Fruit fly (Drosophila melanogaster) whole organism, embryonic: ENCODE measurements around the gene Vm26Aa.

Experiments used
- BEAF-32 ChIP-seq: fragments of 200-800 bp; sonication (Bioruptor generic); optimal IDR thresholded peaks from 3 replicates; lab custom pipeline; 2017; ENCODE audit warnings: missing biosample characterization, missing genetic modification characterization, mild to moderate bottlenecking, moderate library complexity, missing genetic modification reagents
- Bteb2 ChIP-seq: fragments of 200-800 bp; sonication (Bioruptor generic); optimal IDR thresholded peaks from 2 replicates; lab custom pipeline; 2016; ENCODE audit warnings: missing biosample characterization, missing genetic modification characterization
- CG11093 ChIP-seq: fragments of 200-800 bp; sonication (Bioruptor generic); IDR thresholded peaks from 3 replicates; pipeline ENCODE4 v1.3.6; 2022; ENCODE audit warnings: missing biosample characterization, missing genetic modification characterization
- CG14050 ChIP-seq: fragments of 200-800 bp; sonication (Bioruptor generic); IDR thresholded peaks from 3 replicates; pipeline ENCODE4 v1.3.6; 2022; ENCODE audit warnings: missing biosample characterization, missing genetic modification characterization
- CG14667 ChIP-seq: fragments of 200-800 bp; sonication (Bioruptor generic); IDR thresholded peaks from 2 replicates; pipeline ENCODE4 v1.3.6; 2022; ENCODE audit warnings: missing biosample characterization, missing genetic modification characterization
- CG15011 ChIP-seq: fragments of 200-800 bp; sonication (Bioruptor generic); optimal IDR thresholded peaks from 3 replicates; lab custom pipeline; 2018; ENCODE audit warnings: missing biosample characterization, mild to moderate bottlenecking, missing genetic modification characterization
- CG15601 ChIP-seq: fragments of 200-800 bp; sonication (Bioruptor generic); optimal IDR thresholded peaks from 3 replicates; lab custom pipeline; 2019; ENCODE audit warnings: missing biosample characterization, mild to moderate bottlenecking, missing genetic modification characterization, moderate library complexity
- CG16863 ChIP-seq: fragments of 200-800 bp; sonication (Bioruptor generic); optimal IDR thresholded peaks from 3 replicates; lab custom pipeline; 2016; ENCODE audit warnings: missing biosample characterization, missing genetic modification characterization
- CG17612 ChIP-seq: fragments of 200-800 bp; sonication (Bioruptor generic); IDR thresholded peaks from 2 replicates; pipeline ENCODE4 v1.3.6; 2022; ENCODE audit warnings: missing biosample characterization, missing genetic modification characterization
- CG17802 ChIP-seq: fragments of 200-800 bp; sonication (Bioruptor generic); optimal IDR thresholded peaks from 2 replicates; lab custom pipeline; 2018; ENCODE audit warnings: missing biosample characterization, mild to moderate bottlenecking, missing genetic modification characterization, moderate library complexity
- CG2199 ChIP-seq: fragments of 200-800 bp; sonication (Bioruptor generic); IDR thresholded peaks from 3 replicates; pipeline ENCODE4 v1.3.6; 2022; ENCODE audit warnings: missing biosample characterization, missing genetic modification characterization
- CG2875 ChIP-seq: fragments of 200-800 bp; sonication (Bioruptor generic); optimal IDR thresholded peaks from 2 replicates; lab custom pipeline; 2017; ENCODE audit warnings: missing biosample characterization, mild to moderate bottlenecking, missing genetic modification characterization, missing genetic modification reagents
- CG32532 ChIP-seq: fragments of 200-800 bp; sonication (Bioruptor generic); IDR thresholded peaks from 2 replicates; pipeline ENCODE4 v1.3.6; 2022; ENCODE audit warnings: missing biosample characterization, missing genetic modification characterization
- CG34376 ChIP-seq: fragments of 200-800 bp; sonication (Bioruptor generic); optimal IDR thresholded peaks from 2 replicates; lab custom pipeline; 2018; ENCODE audit warnings: missing biosample characterization, mild to moderate bottlenecking, missing genetic modification characterization
- CG3726 ChIP-seq: fragments of 200-800 bp; sonication (Bioruptor generic); IDR thresholded peaks from 3 replicates; pipeline ENCODE4, ENCODE4 v1.3.6; 2022; ENCODE audit warnings: missing biosample characterization, missing genetic modification characterization
- CG4424 ChIP-seq: fragments of 200-800 bp; sonication (Bioruptor generic); optimal IDR thresholded peaks from 3 replicates; lab custom pipeline; 2016; ENCODE audit warnings: missing biosample characterization, missing genetic modification characterization
- CG6689 ChIP-seq: fragments of 200-800 bp; sonication (Bioruptor generic); IDR thresholded peaks from 2 replicates; pipeline ENCODE4 v1.3.6; 2022; ENCODE audit warnings: missing biosample characterization, missing genetic modification characterization
- CG7745 ChIP-seq: fragments of 200-800 bp; sonication (Bioruptor generic); optimal IDR thresholded peaks from 2 replicates; lab custom pipeline; 2018; ENCODE audit warnings: missing biosample characterization, mild to moderate bottlenecking, missing genetic modification characterization, moderate library complexity
- CG7928 ChIP-seq: fragments of 200-800 bp; sonication (Bioruptor generic); optimal IDR thresholded peaks from 2 replicates; lab custom pipeline; 2017; ENCODE audit warnings: missing biosample characterization, mild to moderate bottlenecking, missing genetic modification characterization
- CG9876 ChIP-seq: fragments of 200-800 bp; sonication (Bioruptor generic); optimal IDR thresholded peaks from 2 replicates; lab custom pipeline; 2016; ENCODE audit warnings: missing biosample characterization, missing genetic modification characterization
- D19A ChIP-seq: fragments of 200-800 bp; optimal IDR thresholded peaks from 3 replicates; lab custom pipeline; 2019; ENCODE audit warnings: missing biosample characterization, mild to moderate bottlenecking, missing genetic modification characterization, moderate library complexity
- Dfd ChIP-seq, 2 experiments: fragments of >200 bp; optimal IDR thresholded peaks; 2 replicates each; lab custom pipeline; 2017; ENCODE audit warnings: missing biosample characterization in 2 of 2, missing genetic modification characterization in 2 of 2
- Fer1 ChIP-seq: fragments of 200-800 bp; sonication (Bioruptor generic); optimal IDR thresholded peaks from 2 replicates; lab custom pipeline; 2017; ENCODE audit warnings: missing biosample characterization, mild to moderate bottlenecking, missing genetic modification characterization
- Gsc ChIP-seq: fragments of 200-800 bp; sonication (Bioruptor generic); IDR thresholded peaks from 2 replicates; pipeline ENCODE4 v1.3.6; 2022; ENCODE audit warnings: missing biosample characterization, missing genetic modification characterization
- H2.0 ChIP-seq: fragments of 200-800 bp; sonication (Bioruptor generic); IDR thresholded peaks from 2 replicates; pipeline ENCODE4 v1.3.6; 2022; ENCODE audit warnings: missing biosample characterization, missing genetic modification characterization
- HLH4C ChIP-seq: fragments of 200-800 bp; sonication (Bioruptor generic); IDR thresholded peaks from 3 replicates; pipeline ENCODE4 v1.3.6; 2022; ENCODE audit warnings: missing biosample characterization, missing genetic modification characterization; ENCODE audit not compliant: partially characterized antibody
- Hr39 ChIP-seq: fragments of >200 bp; optimal IDR thresholded peaks from 2 replicates; lab custom pipeline; 2017
- Med ChIP-seq: fragments of 200-800 bp; sonication (Bioruptor generic); peaks from one replicate; lab custom pipeline; 2016; ENCODE audit warnings: missing biosample characterization, missing genetic modification characterization, mild to moderate bottlenecking, inconsistent platforms, moderate library complexity
- ab ChIP-seq: fragments of 200-800 bp; sonication (Bioruptor generic); optimal IDR thresholded peaks from 2 replicates; lab custom pipeline; 2016; ENCODE audit warnings: missing biosample characterization, missing genetic modification characterization
- br ChIP-seq: fragments of >200 bp; optimal IDR thresholded peaks from 2 replicates; lab custom pipeline; 2017
- cad ChIP-seq: fragments of >200 bp; optimal IDR thresholded peaks from 2 replicates; lab custom pipeline; 2017; ENCODE audit warnings: missing biosample characterization, missing genetic modification characterization
- ci ChIP-seq: fragments of 200-800 bp; sonication (Bioruptor generic); IDR thresholded peaks from 3 replicates; pipeline ENCODE4 v1.3.6; 2022; ENCODE audit warnings: missing biosample characterization, missing genetic modification characterization
- corto ChIP-seq: fragments of 200-800 bp; sonication (Bioruptor generic); optimal IDR thresholded peaks from 2 replicates; lab custom pipeline; 2016; ENCODE audit warnings: missing biosample characterization, mild to moderate bottlenecking, missing genetic modification characterization, moderate library complexity
- danr ChIP-seq: fragments of 200-800 bp; sonication (Bioruptor generic); IDR thresholded peaks from 2 replicates; pipeline ENCODE4 v1.3.6; 2022; ENCODE audit warnings: missing biosample characterization, missing genetic modification characterization
- disco-r ChIP-seq: fragments of 200-800 bp; sonication (Bioruptor generic); optimal IDR thresholded peaks from 2 replicates; lab custom pipeline; 2016; ENCODE audit warnings: missing biosample characterization, missing genetic modification characterization
- exex ChIP-seq: fragments of 200-800 bp; sonication (Bioruptor generic); optimal IDR thresholded peaks from 4 replicates; lab custom pipeline; 2018; ENCODE audit warnings: missing biosample characterization, mild to moderate bottlenecking, missing genetic modification characterization, moderate library complexity
- fru ChIP-seq: fragments of >200 bp; optimal IDR thresholded peaks from 2 replicates; lab custom pipeline; 2017
- hb ChIP-seq: fragments of 200-800 bp; sonication (Bioruptor generic); IDR thresholded peaks from 3 replicates; pipeline ENCODE4 v1.3.6; 2022; ENCODE audit warnings: missing biosample characterization, missing genetic modification characterization; ENCODE audit not compliant: partially characterized antibody
- inv ChIP-seq: fragments of 200-800 bp; sonication (Bioruptor generic); IDR thresholded peaks from 2 replicates; pipeline ENCODE4 v1.3.6; 2022; ENCODE audit warnings: missing biosample characterization, missing genetic modification characterization; ENCODE audit not compliant: partially characterized antibody
- lab ChIP-seq: fragments of 200-800 bp; sonication (Bioruptor generic); optimal IDR thresholded peaks from 3 replicates; lab custom pipeline; 2017; ENCODE audit warnings: missing biosample characterization, missing genetic modification characterization, mild to moderate bottlenecking, moderate library complexity, missing genetic modification reagents
- mirr ChIP-seq: fragments of 200-800 bp; sonication (Bioruptor generic); optimal IDR thresholded peaks from 3 replicates; lab custom pipeline; 2018; ENCODE audit warnings: missing biosample characterization, mild to moderate bottlenecking, missing genetic modification characterization
- nom ChIP-seq: fragments of 200-800 bp; sonication (Bioruptor generic); optimal IDR thresholded peaks from 2 replicates; lab custom pipeline; 2017; ENCODE audit warnings: missing biosample characterization, missing genetic modification characterization, mild to moderate bottlenecking, moderate library complexity, missing genetic modification reagents
- peb ChIP-seq: fragments of 200-800 bp; sonication (Bioruptor generic); IDR thresholded peaks from 2 replicates; pipeline ENCODE4 v1.3.6; 2022; ENCODE audit warnings: missing biosample characterization, missing genetic modification characterization
- sens ChIP-seq: fragments of 200-800 bp; sonication (Bioruptor generic); peaks from one replicate; lab custom pipeline; 2016; ENCODE audit warnings: missing biosample characterization, missing genetic modification characterization
- sr ChIP-seq: fragments of 200-800 bp; sonication (Bioruptor generic); IDR thresholded peaks from 3 replicates; pipeline ENCODE4 v1.3.6; 2022; ENCODE audit warnings: missing biosample characterization, missing genetic modification characterization
- ssp ChIP-seq: fragments of 200-800 bp; sonication (Bioruptor generic); IDR thresholded peaks from 2 replicates; pipeline ENCODE4 v1.3.6; 2022; ENCODE audit warnings: missing biosample characterization, missing genetic modification characterization
- vnd ChIP-seq: fragments of 200-800 bp; sonication (Bioruptor generic); IDR thresholded peaks from 3 replicates; pipeline ENCODE4 v1.3.6; 2022; ENCODE audit warnings: missing biosample characterization, missing genetic modification characterization; ENCODE audit not compliant: partially characterized antibody
- yki ChIP-seq: fragments of >200 bp; optimal IDR thresholded peaks from 3 replicates; lab custom pipeline; 2018

Vm26Aa gene

DNA sequence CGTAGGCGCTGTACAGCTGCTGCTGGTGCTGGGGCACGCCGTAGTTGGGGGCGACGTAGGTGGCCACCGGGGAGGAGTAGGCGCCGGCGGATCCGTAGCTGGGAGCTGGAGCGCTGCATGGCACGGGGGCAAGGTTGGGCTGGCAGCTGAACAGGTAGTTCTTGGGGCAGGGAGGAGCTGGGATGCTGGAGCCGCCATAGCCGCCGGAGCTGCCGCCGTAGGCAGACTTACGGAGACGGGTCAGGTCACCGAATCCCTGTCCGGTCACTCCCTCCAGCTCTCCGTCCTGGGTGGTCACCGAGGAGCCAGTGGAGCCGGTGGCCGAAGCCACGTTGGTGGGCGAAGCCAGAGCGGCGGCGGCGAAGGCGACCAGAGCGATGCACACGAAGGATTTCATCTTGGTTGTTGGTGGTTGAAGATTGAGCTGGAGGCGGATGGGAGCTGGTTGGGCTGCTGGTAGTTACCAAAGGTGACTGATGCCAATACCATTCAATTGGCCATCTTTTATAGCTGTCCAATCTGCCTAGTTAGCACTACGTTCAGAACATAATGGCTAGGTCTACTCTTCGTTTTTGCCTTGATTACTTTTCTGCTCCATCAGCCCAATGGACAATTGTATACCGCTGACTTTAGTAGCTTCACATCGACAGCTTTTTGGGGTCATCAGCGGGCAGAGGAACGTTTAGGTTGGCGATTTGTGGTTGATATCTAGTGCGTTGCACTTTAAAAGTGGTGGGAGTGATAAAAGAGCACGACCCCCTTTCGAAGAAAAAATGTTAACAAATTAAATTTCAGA, at the start of gene Vm26Aa:
Gene Vm26Aa (minus strand): TSS at position 478 of the 796 bp plus-strand sequence.
- TF ChIP-seq CG2875 (GFP tag; lab: Kevin White, UChicago): no peak
- peak; percentile 43 for TF ChIP-seq Hr39 (lab: Kevin White, UChicago)
- peak; percentile 15; the same call in 1 of the 2 replicates for TF ChIP-seq ssp
- TF ChIP-seq CG14667: no peak
- TF ChIP-seq CG6689 (GFP tag; lab: Robert Waterston, UW): 0 out of 2 replicates have a peak, but pooled peaks have one; percentile 9
- TF ChIP-seq CG11093: 0 out of 3 replicates have a peak, but pooled peaks have one; percentile 53
- TF ChIP-seq Med (GFP tag; lab: Kevin White, UChicago): peak; percentile 61
- TF ChIP-seq Fer1 (GFP tag; lab: Kevin White, UChicago): no peak
- peak; percentile 32 for TF ChIP-seq sens (GFP tag; lab: Kevin White, UChicago)
- TF ChIP-seq Gsc: 0 out of 2 replicates have a peak, but pooled peaks have one; percentile 13
- TF ChIP-seq ab (GFP tag; lab: Kevin White, UChicago): no peak

DNA sequence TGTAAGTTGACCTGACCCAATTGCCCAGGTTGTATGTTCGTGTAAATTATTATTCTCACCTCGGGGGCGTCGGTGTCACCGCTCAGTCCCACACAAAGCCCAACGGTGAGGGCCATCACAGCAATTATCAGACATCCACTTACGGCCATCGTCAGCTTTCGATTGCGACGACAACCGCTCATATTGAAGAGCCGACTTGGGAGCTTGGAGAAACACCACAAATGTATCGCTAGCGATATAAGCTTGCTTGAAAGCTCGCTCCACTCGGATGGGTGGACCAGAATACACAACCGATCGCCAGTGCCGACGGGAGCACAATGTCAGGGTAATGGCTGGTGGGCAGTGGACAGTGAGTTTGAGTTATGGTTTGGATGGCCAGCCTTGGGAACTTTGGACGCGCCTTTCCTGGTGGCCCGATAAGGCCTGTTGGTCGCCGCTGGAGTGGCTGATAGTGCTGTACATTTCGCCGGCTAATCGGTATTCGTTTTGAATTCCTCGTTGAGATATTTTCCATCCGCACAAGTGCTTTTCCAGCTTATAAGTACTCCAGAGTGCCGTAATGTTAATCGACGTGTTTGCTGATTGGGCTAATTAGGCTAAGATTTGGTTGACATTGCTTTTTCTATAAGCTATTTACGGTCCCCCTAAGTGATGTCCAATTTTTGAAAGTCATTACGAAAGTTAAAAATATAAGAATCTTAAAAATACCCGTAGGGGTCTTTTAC, 46.5 kb upstream of the Vm26Aa start, which contains the start of gene Gal:
Gene Gal (minus strand): TSS at position 320 of the 725 bp plus-strand sequence.
- no peak for TF ChIP-seq CG17612 (GFP tag; lab: Robert Waterston, UW)
- TF ChIP-seq CG2199 (GFP tag; lab: Robert Waterston, UW): 0 out of 3 replicates have a peak, but pooled peaks have one; percentile 35
- no peak for TF ChIP-seq cad (GFP tag; lab: Kevin White, UChicago)
- no peak for TF ChIP-seq CG15601 (tag; lab: Kevin White, UChicago)
- no peak for TF ChIP-seq CG14050 (GFP tag; lab: Robert Waterston, UW)
- TF ChIP-seq vnd: 0 out of 3 replicates have a peak, but pooled peaks have one; percentile 27
- no peak for TF ChIP-seq peb (GFP tag; lab: Robert Waterston, UW)
- 0 out of 3 replicates have a peak, but pooled peaks have one; percentile 30 for TF ChIP-seq CG3726
- TF ChIP-seq br: no peak
- TF ChIP-seq ci (GFP tag; lab: Robert Waterston, UW): peak; percentile 33; the same call in 1 of the 3 replicates
- TF ChIP-seq H2.0 (GFP tag; lab: Robert Waterston, UW): no peak
- TF ChIP-seq Bteb2 (GFP tag; lab: Kevin White, UChicago): no peak
- no peak for TF ChIP-seq D19A
- TF ChIP-seq CG9876 (GFP tag; lab: Kevin White, UChicago): no peak
- TF ChIP-seq nom: peak; percentile 42
- TF ChIP-seq exex (tag; lab: Kevin White, UChicago): peak; percentile 97
- no peak for TF ChIP-seq fru
- no peak for TF ChIP-seq CG15011 (GFP tag; lab: Kevin White, UChicago)
- no peak for TF ChIP-seq CG32532
- no peak for TF ChIP-seq lab (GFP tag; lab: Kevin White, UChicago)
- no peak for TF ChIP-seq danr (GFP tag; lab: Robert Waterston, UW)
- TF ChIP-seq CG16863 (GFP tag; lab: Kevin White, UChicago): no peak
- no peak for TF ChIP-seq BEAF-32 (GFP tag; lab: Kevin White, UChicago)
- TF ChIP-seq mirr (GFP tag; lab: Kevin White, UChicago): no peak
- no peak for TF ChIP-seq CG17802 (tag; lab: Kevin White, UChicago)
- no peak for TF ChIP-seq corto (GFP tag; lab: Kevin White, UChicago)
- TF ChIP-seq hb (GFP tag; lab: Robert Waterston, UW): no peak
- no peak for TF ChIP-seq inv (GFP tag; lab: Robert Waterston, UW)
- 0 out of 3 replicates have a peak, but pooled peaks have one; percentile 53 for TF ChIP-seq sr (GFP tag; lab: Robert Waterston, UW)
- TF ChIP-seq disco-r (GFP tag; lab: Kevin White, UChicago): no peak
- no peak for TF ChIP-seq CG7745 (tag; lab: Kevin White, UChicago)
- TF ChIP-seq CG7928: no peak
- peak; percentile 1 for TF ChIP-seq CG34376 (GFP tag; lab: Kevin White, UChicago)
- TF ChIP-seq Dfd (GFP tag; optimal IDR thresholded peaks at IDR 0.05; lab: Kevin White, UChicago): no peak
- no peak for TF ChIP-seq CG4424 (GFP tag; lab: Kevin White, UChicago)
- no peak for TF ChIP-seq HLH4C (GFP tag; lab: Robert Waterston, UW)
- no peak for TF ChIP-seq yki (lab: Kevin White, UChicago)
